Worm (Caenorhabditis elegans): ENCODE results near the gene C03B1.5.

C03B1.5 gene

ce11 chrX:6403122-6403521, 47.7 kb downstream of the C03B1.5 start, which contains the start of gene glt-4:
Gene glt-4, plus strand, starts transcription at chrX:6403422.
- TF ChIP-seq nhr-2 (tag; optimal IDR thresholded peaks at IDR 0.05) = no peak
- no peak for TF ChIP-seq sem-2 (GFP tag; optimal IDR thresholded peaks at IDR 0.05)
- no peak for TF ChIP-seq mls-2 (tag; optimal IDR thresholded peaks at IDR 0.05)
- no peak for TF ChIP-seq mab-5 (tag; optimal IDR thresholded peaks at IDR 0.05)
- TF ChIP-seq elt-3 (tag; optimal IDR thresholded peaks at IDR 0.05) = no peak
- TF ChIP-seq nhr-28 (tag; optimal IDR thresholded peaks at IDR 0.05) = no peak
- TF ChIP-seq ceh-39 (tag; optimal IDR thresholded peaks at IDR 0.05) = no peak
- TF ChIP-seq ceh-83 (GFP tag; optimal IDR thresholded peaks at IDR 0.05) = no peak
- no peak for TF ChIP-seq hlh-1 (tag; optimal IDR thresholded peaks at IDR 0.05)
- no peak for TF ChIP-seq unc-120 (tag; optimal IDR thresholded peaks at IDR 0.05; ENCODE audit: poor library complexity, severe bottlenecking)
- no peak for TF ChIP-seq cnd-1 (tag; optimal IDR thresholded peaks at IDR 0.05)
- no peak for TF ChIP-seq nhr-76 (tag; optimal IDR thresholded peaks at IDR 0.05)
- TF ChIP-seq nhr-12 (tag; optimal IDR thresholded peaks at IDR 0.05) = no peak
- no peak for TF ChIP-seq ces-1 (GFP tag; optimal IDR thresholded peaks at IDR 0.05)
- no peak for TF ChIP-seq lsy-2 (tag; optimal IDR thresholded peaks at IDR 0.05)
- TF ChIP-seq pha-4 (tag; optimal IDR thresholded peaks at IDR 0.05) = no peak
- TF ChIP-seq tbx-8 (GFP tag; optimal IDR thresholded peaks at IDR 0.05) = no peak
- no peak for TF ChIP-seq bed-3 (GFP tag; optimal IDR thresholded peaks at IDR 0.05)

ce11 chrX:6405905-6406304, 50.5 kb downstream of the C03B1.5 start:
- TF ChIP-seq sptf-1 (tag; optimal IDR thresholded peaks at IDR 0.05) (no peak), pha-4 (tag; optimal IDR thresholded peaks at IDR 0.05) (no peak), mep-1 (tag; optimal IDR thresholded peaks at IDR 0.05) (no peak), nhr-12 (tag; optimal IDR thresholded peaks at IDR 0.05) (no peak), elt-3 (tag; optimal IDR thresholded peaks at IDR 0.05) (no peak), nhr-2 (tag; optimal IDR thresholded peaks at IDR 0.05) (no peak), ztf-11 (tag; optimal IDR thresholded peaks at IDR 0.05) (no peak), ceh-43 (GFP tag; optimal IDR thresholded peaks at IDR 0.05) (no peak), ceh-83 (GFP tag; optimal IDR thresholded peaks at IDR 0.05) (no peak), elt-1 (tag; optimal IDR thresholded peaks at IDR 0.05; ENCODE audit: borderline replicate concordance, insufficient read depth) (no peak), cnd-1 (tag; optimal IDR thresholded peaks at IDR 0.05) (no peak), mab-5 (tag; optimal IDR thresholded peaks at IDR 0.05) (no peak), bed-3 (GFP tag; optimal IDR thresholded peaks at IDR 0.05) (no peak), unc-62 (GFP tag; optimal IDR thresholded peaks at IDR 0.05) (no peak), ham-2 (GFP tag; optimal IDR thresholded peaks at IDR 0.05) (no peak), drap-1 (GFP tag; optimal IDR thresholded peaks at IDR 0.05) (no peak), nhr-28 (tag; optimal IDR thresholded peaks at IDR 0.05) (no peak), mls-2 (tag; optimal IDR thresholded peaks at IDR 0.05) (no peak)
